Worm (Caenorhabditis elegans) whole organism, late embryonic: ENCODE measurements around the gene irld-27.

Experiments
- C08G9.2 ChIP-seq: sonication (generic microtip); optimal IDR thresholded peaks from 2 replicates; lab custom pipeline; 2016; ENCODE audit warnings: mild to moderate bottlenecking, missing genetic modification characterization, moderate library complexity, missing compliant biosample characterization
- T23F11.4 ChIP-seq: fragments of 200-800 bp; sonication (Bioruptor generic); optimal IDR thresholded peaks from 2 replicates; lab custom pipeline; 2018; ENCODE audit warnings: mild to moderate bottlenecking, missing genetic modification characterization, missing compliant biosample characterization
- ama-1 ChIP-seq: fragments of 150-350 bp; optimal IDR thresholded peaks from 2 replicates; lab custom pipeline; 2014
- ceh-14 ChIP-seq: sonication (generic microtip); optimal IDR thresholded peaks from 2 replicates; lab custom pipeline; 2016; ENCODE audit warnings: missing genotype, missing genetic modification characterization, missing compliant biosample characterization
- elt-2 ChIP-seq: sonication (generic microtip); optimal IDR thresholded peaks from 2 replicates; lab custom pipeline; 2016; ENCODE audit warnings: missing genetic modification reagents, missing genetic modification characterization, missing compliant biosample characterization
- fkh-10 ChIP-seq: fragments of 150-350 bp; optimal IDR thresholded peaks from 2 replicates; lab custom pipeline; 2014; ENCODE audit warnings: missing biosample characterization, missing genetic modification reagents, missing genetic modification characterization
- nhr-11 ChIP-seq: fragments of 150-350 bp; optimal IDR thresholded peaks from 2 replicates; lab custom pipeline; 2014; ENCODE audit warnings: missing biosample characterization, missing genetic modification characterization
- pax-1 ChIP-seq: fragments of 150-350 bp; optimal IDR thresholded peaks from 2 replicates; lab custom pipeline; 2014; ENCODE audit warnings: missing biosample characterization, missing genetic modification characterization
- pha-4 ChIP-seq: fragments of 150-350 bp; optimal IDR thresholded peaks from 2 replicates; lab custom pipeline; 2018; ENCODE audit warnings: missing biosample characterization, missing genetic modification reagents, missing genetic modification characterization
- pqm-1 ChIP-seq: sonication (generic microtip); optimal IDR thresholded peaks from 2 replicates; lab custom pipeline; 2016; ENCODE audit warnings: missing genetic modification characterization, missing compliant biosample characterization
- zip-5 ChIP-seq: sonication (generic microtip); optimal IDR thresholded peaks from 2 replicates; lab custom pipeline; 2016; ENCODE audit warnings: missing genetic modification characterization, missing compliant biosample characterization

- no peak for TF ChIP-seq T23F11.4
- no peak for TF ChIP-seq ama-1 (lab: Kevin White, UChicago)
- TF ChIP-seq pax-1 (tag; lab: Kevin White, UChicago) = no peak
- no peak for TF ChIP-seq fkh-10 (GFP tag; lab: Kevin White, UChicago)
- no peak for TF ChIP-seq pha-4 (tag; lab: Kevin White, UChicago)
- no peak for TF ChIP-seq ceh-14 (tag; lab: Kevin White, UChicago)
- no peak for TF ChIP-seq zip-5 (tag; lab: Kevin White, UChicago)
- no peak for TF ChIP-seq pqm-1 (tag; lab: Kevin White, UChicago)
- no peak for TF ChIP-seq C08G9.2 (tag; lab: Kevin White, UChicago)
- peak; percentile 68 for TF ChIP-seq elt-2 (tag; lab: Kevin White, UChicago)
- TF ChIP-seq nhr-11 (tag; lab: Kevin White, UChicago) = no peak
Observed at ce11 chrII:3310957-3311657, 21.0 kb upstream of the irld-27 start.
